Worm (Caenorhabditis elegans) whole organism, L3 larva: Measurements from ENCODE around the gene ran-1.

Experiments used
- R02D3.7 ChIP-seq: fragments of 150-350 bp; optimal IDR thresholded peaks from 2 replicates; lab custom pipeline; 2014; ENCODE audit warnings: missing biosample characterization, missing genetic modification characterization
- ZK546.5 ChIP-seq: sonication (generic microtip); optimal IDR thresholded peaks from 2 replicates; lab custom pipeline; 2017; ENCODE audit warnings: missing biosample characterization, missing genetic modification characterization
- aly-2 ChIP-seq: fragments of 150-350 bp; optimal IDR thresholded peaks from 2 replicates; lab custom pipeline; 2014; ENCODE audit warnings: missing biosample characterization, missing genetic modification characterization
- ama-1 ChIP-seq: fragments of 150-350 bp; optimal IDR thresholded peaks from 2 replicates; lab custom pipeline; 2018
- ceh-28 ChIP-seq: fragments of 150-350 bp; optimal IDR thresholded peaks from 2 replicates; lab custom pipeline; 2014; ENCODE audit warnings: missing biosample characterization, missing genetic modification reagents, missing genetic modification characterization
- ceh-82 ChIP-seq: fragments of 150-350 bp; optimal IDR thresholded peaks from 2 replicates; lab custom pipeline; 2014; ENCODE audit warnings: missing biosample characterization, missing genetic modification characterization
- ceh-9 ChIP-seq: sonication (generic microtip); optimal IDR thresholded peaks from 2 replicates; lab custom pipeline; 2018; ENCODE audit warnings: missing biosample characterization, missing genetic modification characterization
- daf-12 ChIP-seq: fragments of 150-350 bp; optimal IDR thresholded peaks from 2 replicates; lab custom pipeline; 2014; ENCODE audit warnings: missing biosample characterization, missing genetic modification reagents, missing genetic modification characterization
- egl-27 ChIP-seq: sonication (generic microtip); optimal IDR thresholded peaks from 4 replicates; lab custom pipeline; 2017; ENCODE audit warnings: missing biosample characterization, missing genetic modification reagents, missing genetic modification characterization
- egl-5 ChIP-seq: fragments of 150-350 bp; optimal IDR thresholded peaks from 2 replicates; lab custom pipeline; 2017; ENCODE audit warnings: missing biosample characterization, missing genetic modification reagents, missing genetic modification characterization, inconsistent platforms
- elt-2 ChIP-seq: sonication (generic microtip); optimal IDR thresholded peaks from 2 replicates; lab custom pipeline; 2016; ENCODE audit warnings: missing genetic modification reagents, mild to moderate bottlenecking, missing genetic modification characterization, missing compliant biosample characterization
- elt-3 ChIP-seq, 3 experiments: fragments of 150-350 bp in 1 of 3; sonication (generic microtip) in 2 of 3; optimal IDR thresholded peaks; 2 replicates in 2 of 3; 4 replicates in 1 of 3; lab custom pipeline; 2014 to 2017; ENCODE audit warnings: missing biosample characterization in 3 of 3, missing genetic modification characterization in 3 of 3
- fos-1 ChIP-seq: fragments of 150-350 bp; optimal IDR thresholded peaks from 2 replicates; lab custom pipeline; 2014; ENCODE audit warnings: missing biosample characterization, missing genetic modification characterization
- hmg-11 ChIP-seq: sonication (generic microtip); optimal IDR thresholded peaks from 2 replicates; lab custom pipeline; 2016; ENCODE audit warnings: missing genetic modification characterization, missing compliant biosample characterization
- jun-1 ChIP-seq: fragments of 150-350 bp; optimal IDR thresholded peaks from 2 replicates; lab custom pipeline; 2014; ENCODE audit warnings: missing biosample characterization, missing genetic modification reagents, missing genetic modification characterization
- lin-15B ChIP-seq: fragments of 150-350 bp; optimal IDR thresholded peaks from 2 replicates; lab custom pipeline; 2014; ENCODE audit warnings: missing biosample characterization, missing genetic modification characterization
- lin-39 ChIP-seq: fragments of 150-350 bp; optimal IDR thresholded peaks from 2 replicates; lab custom pipeline; 2018; ENCODE audit warnings: missing biosample characterization, missing genetic modification reagents, missing genetic modification characterization
- lsy-12 ChIP-seq: sonication (generic microtip); optimal IDR thresholded peaks from 2 replicates; lab custom pipeline; 2016; ENCODE audit warnings: mild to moderate bottlenecking, missing genetic modification characterization, missing compliant biosample characterization
- mml-1 ChIP-seq: fragments of 150-350 bp; sonication (generic microtip); optimal IDR thresholded peaks from 3 replicates; lab custom pipeline; 2014; ENCODE audit warnings: missing biosample characterization, missing genetic modification characterization
- nfya-1 ChIP-seq: sonication (generic microtip); optimal IDR thresholded peaks from 2 replicates; lab custom pipeline; 2017; ENCODE audit warnings: missing genetic modification characterization, mild to moderate bottlenecking, missing compliant biosample characterization, antibody characterized with exemption, moderate library complexity; ENCODE audit not compliant: insufficient read depth
- nhr-12 ChIP-seq: fragments of 150-350 bp; optimal IDR thresholded peaks from 2 replicates; lab custom pipeline; 2014; ENCODE audit warnings: missing biosample characterization, missing genetic modification characterization
- nhr-23 ChIP-seq: fragments of 150-350 bp; optimal IDR thresholded peaks from 2 replicates; lab custom pipeline; 2014; ENCODE audit warnings: missing biosample characterization, missing genetic modification reagents, missing genetic modification characterization
- nhr-25 ChIP-seq: sonication (generic microtip); optimal IDR thresholded peaks from 2 replicates; lab custom pipeline; 2017; ENCODE audit warnings: missing biosample characterization, missing genetic modification characterization
- nhr-43 ChIP-seq: sonication (generic microtip); optimal IDR thresholded peaks from 2 replicates; lab custom pipeline; 2016; ENCODE audit warnings: mild to moderate bottlenecking, missing genetic modification characterization, missing compliant biosample characterization; ENCODE audit not compliant: poor library complexity, severe bottlenecking
- nhr-67 ChIP-seq: fragments of 150-350 bp; optimal IDR thresholded peaks from 2 replicates; lab custom pipeline; 2014; ENCODE audit warnings: missing biosample characterization, missing genetic modification characterization
- nhr-76 ChIP-seq: fragments of 150-350 bp; sonication (generic microtip); optimal IDR thresholded peaks from 5 replicates; lab custom pipeline; 2014; ENCODE audit warnings: missing biosample characterization, missing genetic modification characterization
- pha-4 ChIP-seq: fragments of 150-350 bp; optimal IDR thresholded peaks from 2 replicates; lab custom pipeline; 2014; ENCODE audit warnings: missing biosample characterization, missing genetic modification reagents, missing genetic modification characterization
- pqm-1 ChIP-seq: fragments of 150-350 bp; optimal IDR thresholded peaks from 2 replicates; lab custom pipeline; 2017; ENCODE audit warnings: missing biosample characterization, missing genetic modification characterization, inconsistent platforms
- sea-2 ChIP-seq: fragments of 150-350 bp; sonication (generic microtip); optimal IDR thresholded peaks from 4 replicates; lab custom pipeline; 2014; ENCODE audit warnings: missing biosample characterization, missing genetic modification reagents, missing genetic modification characterization
- skn-1 ChIP-seq: fragments of 150-350 bp; optimal IDR thresholded peaks from 2 replicates; lab custom pipeline; 2014; ENCODE audit warnings: missing biosample characterization, missing genetic modification characterization
- snpc-4 ChIP-seq: fragments of 150-350 bp; optimal IDR thresholded peaks from 2 replicates; lab custom pipeline; 2014; ENCODE audit warnings: missing biosample characterization, missing genetic modification characterization
- zag-1 ChIP-seq: fragments of 150-350 bp; optimal IDR thresholded peaks from 2 replicates; lab custom pipeline; 2014; ENCODE audit warnings: missing biosample characterization, missing genetic modification characterization
- ztf-11 ChIP-seq: fragments of 150-350 bp; optimal IDR thresholded peaks from 2 replicates; lab custom pipeline; 2014; ENCODE audit warnings: missing biosample characterization, missing genetic modification characterization

ran-1 gene

DNA sequence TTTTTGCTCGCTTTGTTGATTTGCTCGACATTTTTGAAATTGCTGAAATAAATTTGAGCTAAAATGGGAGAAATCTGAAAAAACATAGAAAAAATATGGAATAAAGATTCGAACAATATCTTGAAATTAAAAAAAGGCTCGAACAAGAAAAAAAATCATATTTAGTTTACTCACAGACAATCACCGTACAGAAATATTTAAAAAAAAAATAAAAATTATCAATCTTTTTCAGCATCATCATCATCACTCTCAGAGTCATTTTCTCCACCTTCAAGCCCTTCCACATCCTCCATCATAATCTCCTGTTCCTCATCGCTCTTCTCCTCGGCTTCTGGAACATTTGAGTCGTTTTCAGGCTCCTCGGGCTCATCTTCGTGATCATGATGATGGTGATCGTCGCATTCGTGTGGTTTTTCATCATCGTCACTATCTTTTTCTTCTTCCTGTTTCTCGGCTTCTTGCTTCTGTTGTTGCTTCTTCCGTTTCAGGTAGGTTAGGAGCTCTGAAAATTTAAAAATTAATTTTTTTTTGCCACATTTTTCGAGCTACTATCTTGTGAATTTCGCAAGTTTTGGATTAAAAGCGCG, 8.0 kb upstream of the ran-1 start, which contains the start of gene hpl-2:
hpl-2 (minus strand) TSS at position 51 of the 587 bp plus-strand sequence.
- no peak for TF ChIP-seq pqm-1
- TF ChIP-seq, all 47 proteins: peak for 0

DNA sequence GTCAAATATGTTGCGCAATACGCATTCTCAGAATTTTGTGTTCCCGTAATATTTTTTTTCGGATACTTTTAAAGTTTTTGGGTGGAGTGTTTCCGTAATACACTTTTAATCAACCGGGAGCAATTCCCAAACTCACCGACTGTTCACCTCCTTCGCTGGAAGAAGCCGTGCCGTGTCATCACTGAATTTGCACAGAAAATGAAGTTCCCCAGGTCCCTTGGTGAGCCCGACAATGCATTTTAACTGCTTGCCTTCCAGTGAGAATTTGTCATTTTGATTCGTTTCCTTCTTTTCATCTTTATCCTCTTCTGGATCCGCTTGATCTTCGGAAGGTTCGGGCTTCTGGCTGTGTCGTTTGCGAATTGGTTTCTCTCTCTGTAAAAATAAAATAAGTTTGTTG, 6.9 kb upstream of the ran-1 start:
- TF ChIP-seq nhr-25 (tag; lab: Kevin White, UChicago) (no peak), nhr-23 (no peak), egl-5 (tag; lab: Kevin White, UChicago) (no peak), ceh-28 (tag; lab: Kevin White, UChicago) (no peak), elt-2 (tag; lab: Kevin White, UChicago) (no peak), ztf-11 (tag; lab: Kevin White, UChicago) (no peak)

DNA sequence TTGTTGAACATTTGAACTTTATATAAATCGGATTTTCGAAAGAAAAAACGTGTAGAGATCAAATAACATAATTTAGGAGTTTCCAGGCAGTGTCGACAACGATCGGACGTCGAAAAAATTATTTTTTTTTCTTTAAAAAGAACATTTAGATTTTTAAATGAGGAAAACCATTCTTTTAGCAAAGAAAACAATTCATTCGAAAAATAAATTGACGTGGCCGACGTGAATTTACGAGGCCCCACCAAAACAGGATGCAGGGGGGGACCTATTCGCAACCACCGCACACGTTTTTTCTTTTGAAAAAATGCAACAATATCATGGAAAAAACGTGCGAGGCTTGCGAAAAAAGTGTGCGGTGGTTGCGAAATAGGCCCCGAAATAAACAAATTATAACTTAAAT, 2.5 kb upstream of the ran-1 start, which contains the start of gene enu-3.6:
enu-3.6 (plus strand) TSS at position 392 of the 400 bp plus-strand sequence.
- TF ChIP-seq elt-2 (tag; lab: Kevin White, UChicago), result peak; percentile 1

ce11 chrIII:10746406-10746807, 1.1 kb downstream of the ran-1 start:
- TF ChIP-seq nhr-43 (tag; lab: Kevin White, UChicago), result peak; percentile 20
- no peak for TF ChIP-seq ama-1 (lab: Kevin White, UChicago)
- TF ChIP-seq ceh-82, result peak; percentile 14
- TF ChIP-seq elt-2 (tag; lab: Kevin White, UChicago), result peak; percentile 8
- TF ChIP-seq nhr-76, result no peak
- TF ChIP-seq R02D3.7 (tag; lab: Kevin White, UChicago), result no peak
- no peak for TF ChIP-seq zag-1 (tag; lab: Kevin White, UChicago)
- no peak for TF ChIP-seq jun-1
- TF ChIP-seq, all 47 proteins: peak for 3

DNA sequence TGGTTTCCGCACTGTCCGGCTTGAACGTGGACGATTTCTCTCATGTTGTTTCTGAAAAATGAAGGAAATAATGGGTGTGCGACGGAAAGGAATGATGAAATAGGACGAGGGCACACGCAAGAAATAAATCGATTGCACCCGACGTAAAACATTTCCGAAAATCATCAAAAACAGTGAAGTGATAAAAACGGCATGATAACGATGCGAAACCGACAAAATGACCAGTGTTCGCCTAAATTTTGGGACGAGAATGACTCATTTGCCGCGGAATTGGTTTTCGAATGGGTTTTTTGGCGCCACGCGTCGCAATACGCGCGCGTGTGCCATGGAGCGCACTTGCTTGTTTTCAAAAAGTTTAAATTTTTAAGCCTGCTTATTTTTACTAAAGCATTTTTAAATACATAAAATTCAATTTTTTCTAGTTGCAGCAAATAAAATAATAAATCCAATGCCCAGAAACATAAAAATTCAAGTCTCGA, 5.1 kb downstream of the ran-1 start, which contains the start of the genes tbb-1 and rib-2:
tbb-1 (minus strand) TSS at position 51 of the 479 bp plus-strand sequence.
rib-2 (plus strand) TSS at position 429 of the 479 bp plus-strand sequence.
- TF ChIP-seq jun-1, result peak; percentile 95
- peak; percentile 94 for TF ChIP-seq lin-39
- TF ChIP-seq sea-2 (GFP tag; lab: Kevin White, UChicago), result no peak
- TF ChIP-seq egl-27 (tag; lab: Kevin White, UChicago), result peak; percentile 38
- no peak for TF ChIP-seq nhr-67
- TF ChIP-seq aly-2 (tag; lab: Kevin White, UChicago), result no peak
- peak; percentile 86 for TF ChIP-seq pha-4 (tag; lab: Kevin White, UChicago)
- no peak for TF ChIP-seq nhr-76
- TF ChIP-seq ama-1 (lab: Kevin White, UChicago), result peak; percentile 38
- TF ChIP-seq hmg-11, result peak; percentile 77
- no peak for TF ChIP-seq ceh-9 (tag; lab: Kevin White, UChicago)
- TF ChIP-seq elt-2 (tag; lab: Kevin White, UChicago), result peak; percentile 97
- TF ChIP-seq skn-1 (tag; lab: Kevin White, UChicago), result peak; percentile 43
- no peak for TF ChIP-seq nhr-43 (tag; lab: Kevin White, UChicago)
- no peak for TF ChIP-seq daf-12 (tag; lab: Kevin White, UChicago)
- peak; percentile 98 for TF ChIP-seq fos-1 (tag; lab: Kevin White, UChicago)
- peak; percentile 78 for TF ChIP-seq nhr-25 (tag; lab: Kevin White, UChicago)
- peak; percentile 84 for TF ChIP-seq snpc-4
- TF ChIP-seq lin-15B (tag; lab: Kevin White, UChicago), result peak; percentile 93
- TF ChIP-seq ceh-28 (tag; lab: Kevin White, UChicago), result peak; percentile 73
- TF ChIP-seq nfya-1, result peak; percentile 85
- no peak for TF ChIP-seq zag-1 (tag; lab: Kevin White, UChicago)
- TF ChIP-seq elt-3 (tag; optimal IDR thresholded peaks at IDR 0.05; lab: Kevin White, UChicago), result no peak
- peak; percentile 88 for TF ChIP-seq pqm-1
- TF ChIP-seq R02D3.7 (tag; lab: Kevin White, UChicago), result peak; percentile 20
- peak; percentile 23 for TF ChIP-seq lsy-12 (tag; lab: Kevin White, UChicago)
- TF ChIP-seq nhr-23, result peak; percentile 83
- peak; percentile 100 for TF ChIP-seq egl-5 (tag; lab: Kevin White, UChicago)

DNA sequence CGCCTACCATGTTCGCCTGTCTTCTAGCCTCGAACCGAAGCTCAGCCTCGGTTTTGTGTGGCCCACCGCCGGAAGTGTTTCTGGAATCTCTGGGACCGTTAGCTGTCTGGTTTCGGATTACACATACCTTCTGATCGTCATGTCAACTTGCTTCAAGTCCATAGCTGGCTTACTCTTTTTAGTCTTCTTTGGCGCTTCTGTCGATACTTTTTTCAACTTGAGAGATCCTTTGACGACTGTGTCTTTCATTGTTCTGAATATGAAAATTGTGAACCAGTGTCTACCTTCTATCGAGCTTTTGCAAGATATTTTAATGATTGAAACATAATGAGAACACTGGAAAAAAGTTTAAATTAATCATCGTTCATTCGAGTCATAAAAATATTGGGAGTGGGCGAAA, 7.0 kb downstream of the ran-1 start, which contains the start of gene K01G5.8:
K01G5.8 (minus strand) TSS at position 255 of the 400 bp plus-strand sequence.
- TF ChIP-seq egl-27 (tag; lab: Kevin White, UChicago), result no peak
- TF ChIP-seq zag-1 (tag; lab: Kevin White, UChicago), result no peak
- TF ChIP-seq lin-15B (tag; lab: Kevin White, UChicago), result no peak
- TF ChIP-seq fos-1 (tag; lab: Kevin White, UChicago), result no peak
- no peak for TF ChIP-seq skn-1 (tag; lab: Kevin White, UChicago)
- no peak for TF ChIP-seq elt-3 (tag; optimal IDR thresholded peaks at IDR 0.05; lab: Kevin White, UChicago)
- no peak for TF ChIP-seq nhr-76
- TF ChIP-seq lsy-12 (tag; lab: Kevin White, UChicago), result no peak
- no peak for TF ChIP-seq mml-1 (tag; lab: Kevin White, UChicago)
- TF ChIP-seq nhr-12, result no peak
- no peak for TF ChIP-seq nhr-67
- no peak for TF ChIP-seq ceh-9 (tag; lab: Kevin White, UChicago)
- TF ChIP-seq ZK546.5, result no peak
- TF ChIP-seq, all 47 proteins: peak for 0
